Worm (Caenorhabditis elegans) whole organism, midembryonic: ENCODE data around the gene ech-1.1.
"Not testable (repeated sequence)": the region's sequence is repeated elsewhere in the genome, so short reads cannot be mapped to it uniquely, and the experiment has no call there.

Experiments
- T22C8.4 ChIP-seq: fragments of 200-800 bp; sonication (Bioruptor generic); IDR thresholded peaks from 2 replicates; pipeline ENCODE4 v1.3.6; 2022; ENCODE audit warnings: missing genetic modification characterization, missing compliant biosample characterization
- cog-1 ChIP-seq: sonication (generic microtip); optimal IDR thresholded peaks from 2 replicates; lab custom pipeline; 2016; ENCODE audit warnings: missing genetic modification characterization, missing compliant biosample characterization
- flt-1 ChIP-seq: fragments of 200-800 bp; sonication (Bioruptor generic); IDR thresholded peaks from 2 replicates; pipeline ENCODE4 v1.3.6; 2022; ENCODE audit warnings: missing genetic modification characterization, missing compliant biosample characterization
- klf-2 ChIP-seq: fragments of 200-800 bp; sonication (Bioruptor generic); conservative IDR thresholded peaks from 2 replicates; pipeline ENCODE4 v1.3.6; 2022; ENCODE audit warnings: missing genetic modification reagents, missing genetic modification characterization, missing compliant biosample characterization
- med-1 ChIP-seq: sonication (generic microtip); optimal IDR thresholded peaks from 2 replicates; lab custom pipeline; 2017; ENCODE audit warnings: missing genetic modification characterization, mild to moderate bottlenecking, missing compliant biosample characterization, antibody characterized with exemption, missing genetic modification reagents; ENCODE audit not compliant: insufficient read depth
- ref-1 ChIP-seq: fragments of 200-800 bp; sonication (Bioruptor generic); conservative IDR thresholded peaks from 2 replicates; pipeline ENCODE4 v1.3.6; 2022; ENCODE audit warnings: missing genetic modification reagents, missing genetic modification characterization, missing compliant biosample characterization
- tab-1 ChIP-seq: fragments of 200-800 bp; sonication (Bioruptor generic); IDR thresholded peaks from 2 replicates; pipeline ENCODE4 v1.3.6; 2022; ENCODE audit warnings: missing genetic modification characterization, missing compliant biosample characterization
- ztf-23 ChIP-seq: fragments of 200-800 bp; sonication (Bioruptor generic); IDR thresholded peaks from 2 replicates; pipeline ENCODE4 v1.3.6; 2022; ENCODE audit warnings: missing genetic modification reagents, missing genetic modification characterization, missing compliant biosample characterization
- ztf-29 ChIP-seq: fragments of 200-800 bp; sonication (Bioruptor generic); IDR thresholded peaks from 2 replicates; pipeline ENCODE4 v1.3.6; 2022; ENCODE audit warnings: missing genetic modification reagents, missing genetic modification characterization, missing compliant biosample characterization

The ech-1.1 gene

ce11 chrV:15332851-15333250 lies 28.5 kb downstream of the ech-1.1 start, which contains the start of gene srw-113:
Gene srw-113, plus strand, starts transcription at chrV:15333151.
- TF ChIP-seq cog-1 (tag; lab: Kevin White, UChicago), result no peak
- TF ChIP-seq ztf-23 (GFP tag; lab: Robert Waterston, UW), result no peak
- TF ChIP-seq T22C8.4 (GFP tag; lab: Robert Waterston, UW), result no peak
- no peak for TF ChIP-seq flt-1 (GFP tag; lab: Robert Waterston, UW)
- TF ChIP-seq klf-2, result no peak
- no peak for TF ChIP-seq ref-1 (GFP tag; lab: Robert Waterston, UW)
- TF ChIP-seq med-1 (GFP tag; lab: Kevin White, UChicago), result no peak

DNA sequence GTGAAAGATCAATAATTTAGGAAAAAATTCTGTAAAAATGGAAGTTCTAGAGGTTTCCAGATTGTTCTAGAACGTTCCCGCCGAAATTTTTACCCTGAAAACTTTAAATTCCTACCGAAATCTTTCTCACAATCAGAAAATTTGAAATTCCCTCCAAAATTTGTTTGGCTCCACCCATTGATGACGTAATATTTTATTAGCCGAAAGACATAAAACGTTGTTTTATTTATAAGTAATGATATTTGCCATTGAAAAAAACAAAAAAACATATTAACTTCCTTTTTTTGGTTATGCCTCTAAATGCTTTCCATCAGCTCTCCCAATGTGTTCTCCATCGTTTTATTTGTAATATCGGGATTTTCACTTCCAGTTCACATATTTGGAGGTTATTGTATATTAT lies 31.0 kb downstream of the ech-1.1 start, which contains the start of gene srh-295:
Gene srh-295 (plus strand): TSS at position 301 of the 400 bp plus-strand sequence.
- no peak for TF ChIP-seq med-1 (GFP tag; lab: Kevin White, UChicago)
- TF ChIP-seq tab-1 (GFP tag; lab: Robert Waterston, UW), result no peak
- no peak for TF ChIP-seq klf-2
- TF ChIP-seq ref-1 (GFP tag; lab: Robert Waterston, UW), result no peak
- no peak for TF ChIP-seq ztf-29 (GFP tag; lab: Robert Waterston, UW)
- no peak for TF ChIP-seq flt-1 (GFP tag; lab: Robert Waterston, UW)
- TF ChIP-seq T22C8.4 (GFP tag; lab: Robert Waterston, UW), result no peak
- no peak for TF ChIP-seq cog-1 (tag; lab: Kevin White, UChicago)
- TF ChIP-seq ztf-23 (GFP tag; lab: Robert Waterston, UW), result no peak

DNA sequence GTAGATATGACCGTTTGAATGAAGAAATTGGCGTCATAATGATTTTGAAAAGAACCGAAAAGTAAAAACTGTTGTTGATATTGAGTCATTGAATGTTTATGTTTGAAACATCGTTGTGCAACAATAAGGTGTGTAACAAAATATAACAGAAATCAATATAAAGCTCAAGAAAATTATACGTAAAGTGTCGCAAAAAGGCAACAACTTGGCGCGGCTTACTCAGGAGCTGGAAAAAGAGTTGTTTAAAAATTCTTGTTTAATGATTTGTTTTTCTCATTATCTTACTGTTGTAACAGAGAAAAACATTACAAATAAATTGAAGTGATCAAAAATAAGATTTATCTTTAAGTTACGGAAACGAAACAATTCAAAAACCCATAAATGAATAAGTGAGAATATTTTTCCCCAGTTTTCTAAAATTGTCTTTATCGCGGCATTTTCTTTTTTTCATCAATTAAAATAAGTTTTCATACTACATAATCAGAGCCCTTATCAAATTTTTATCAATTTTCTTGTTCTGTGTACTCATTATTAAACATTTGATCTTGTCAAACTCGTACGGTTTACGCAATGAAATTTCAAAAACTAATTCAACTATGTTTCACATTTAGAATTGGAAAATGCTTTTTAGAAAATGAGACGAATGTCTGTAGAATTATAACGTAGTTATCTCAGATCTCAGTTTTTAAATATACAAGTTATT lies 33.4 kb downstream of the ech-1.1 start, which contains the start of gene ZK1037.6:
Gene ZK1037.6 (minus strand): TSS at position 51 of the 703 bp plus-strand sequence.
- TF ChIP-seq ref-1 (GFP tag; lab: Robert Waterston, UW) (no peak), T22C8.4 (GFP tag; lab: Robert Waterston, UW) (no peak), ztf-29 (GFP tag; lab: Robert Waterston, UW) (no peak), tab-1 (GFP tag; lab: Robert Waterston, UW) (no peak)

ce11 chrV:15323417-15323816 lies 37.9 kb downstream of the ech-1.1 start:
- TF ChIP-seq klf-2 (no peak), T22C8.4 (GFP tag; lab: Robert Waterston, UW) (no peak), flt-1 (GFP tag; lab: Robert Waterston, UW) (no peak), ref-1 (GFP tag; lab: Robert Waterston, UW) (no peak), tab-1 (GFP tag; lab: Robert Waterston, UW) (no peak), ztf-29 (GFP tag; lab: Robert Waterston, UW) (no peak), med-1 (GFP tag; lab: Kevin White, UChicago) (no peak), cog-1 (tag; lab: Kevin White, UChicago) (no peak), ztf-23 (GFP tag; lab: Robert Waterston, UW) (no peak)

ce11 chrV:15322653-15323052 lies 38.7 kb downstream of the ech-1.1 start, which contains the start of gene nhr-247:
Gene nhr-247, plus strand, starts transcription at chrV:15322982.
- TF ChIP-seq ztf-29 (GFP tag; lab: Robert Waterston, UW); klf-2; tab-1 (GFP tag; lab: Robert Waterston, UW): not testable (repeated sequence)

DNA sequence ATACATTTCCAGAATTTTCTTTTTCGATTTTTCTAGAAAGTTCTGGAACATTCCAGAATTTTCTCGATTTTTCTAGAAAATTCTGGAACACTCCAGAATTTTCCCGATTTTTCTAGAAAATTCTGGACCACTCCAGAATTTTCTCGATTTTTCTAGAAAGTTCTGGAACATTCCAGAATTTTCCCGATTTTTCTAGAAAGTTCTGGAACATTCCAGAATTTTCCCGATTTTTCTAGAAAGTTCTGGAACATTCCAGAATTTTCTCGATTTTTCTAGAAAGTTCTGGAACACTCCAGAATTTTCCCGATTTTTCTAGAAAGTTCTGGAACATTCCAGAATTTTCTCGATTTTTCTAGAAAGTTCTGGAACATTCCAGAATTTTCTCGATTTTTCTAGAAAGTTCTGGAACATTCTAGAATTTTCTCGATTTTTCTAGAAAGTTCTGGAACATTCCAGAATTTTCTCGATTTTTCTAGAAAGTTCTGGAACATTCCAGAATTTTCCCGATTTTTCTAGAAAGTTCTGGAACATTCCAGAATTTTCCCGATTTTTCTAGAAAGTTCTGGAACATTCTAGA lies 40.5 kb downstream of the ech-1.1 start:
- TF ChIP-seq flt-1 (GFP tag; lab: Robert Waterston, UW), result peak; percentile 84

DNA sequence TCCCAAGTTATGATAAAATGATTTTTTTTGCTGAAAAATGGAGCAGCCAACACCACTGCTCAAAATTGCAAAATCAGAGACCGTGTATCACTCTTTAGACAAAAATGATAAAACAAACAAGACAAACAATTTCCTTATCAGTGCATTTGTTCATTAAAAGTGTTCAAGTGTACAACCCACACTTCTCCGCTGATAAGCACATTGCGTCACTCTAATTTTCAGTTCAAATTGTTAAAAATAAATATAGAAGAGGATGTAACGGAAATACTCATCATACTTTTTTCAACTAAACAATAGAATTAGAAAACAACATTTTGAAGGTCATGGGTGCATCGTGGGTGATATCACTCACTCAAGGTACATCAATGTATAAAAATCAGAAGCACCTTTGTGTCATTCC lies 42.7 kb downstream of the ech-1.1 start, which contains the start of gene nhr-291:
Gene nhr-291 (plus strand): TSS at position 324 of the 400 bp plus-strand sequence.
- TF ChIP-seq ref-1 (GFP tag; lab: Robert Waterston, UW) (no peak), cog-1 (tag; lab: Kevin White, UChicago) (no peak), ztf-29 (GFP tag; lab: Robert Waterston, UW) (no peak), klf-2 (no peak), ztf-23 (GFP tag; lab: Robert Waterston, UW) (no peak), T22C8.4 (GFP tag; lab: Robert Waterston, UW) (no peak), tab-1 (GFP tag; lab: Robert Waterston, UW) (no peak), med-1 (GFP tag; lab: Kevin White, UChicago) (no peak), flt-1 (GFP tag; lab: Robert Waterston, UW) (no peak)

DNA sequence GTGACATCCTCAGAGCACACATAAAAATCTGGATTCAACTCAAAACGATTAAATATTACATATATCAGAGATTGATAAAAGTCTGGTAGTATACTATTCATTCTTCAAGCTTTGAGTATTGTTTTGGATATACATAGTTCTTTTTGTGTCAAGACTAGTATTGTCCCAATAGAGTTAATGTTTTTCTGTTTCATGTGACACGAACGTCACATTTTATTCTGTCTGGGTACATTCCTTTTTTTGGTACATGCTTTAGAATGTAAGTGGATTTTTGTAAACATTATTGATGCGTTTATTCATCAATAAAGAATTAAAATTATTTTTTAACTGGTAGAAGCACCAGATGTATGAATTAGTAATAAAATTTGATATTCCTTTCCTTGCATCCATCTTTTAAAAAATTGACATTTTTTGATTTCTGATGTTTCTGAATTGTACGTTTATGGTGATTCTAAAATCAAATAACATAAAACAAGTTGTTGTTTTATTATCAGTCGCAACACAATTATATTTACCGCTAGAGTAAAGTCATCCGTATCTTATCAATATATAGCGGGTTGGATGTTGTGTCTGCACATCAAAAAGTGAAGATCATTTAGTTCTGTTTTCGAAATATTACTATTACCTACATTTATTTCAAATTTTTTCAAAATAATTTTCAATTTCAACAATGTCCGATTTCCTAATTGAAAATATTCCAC lies 45.3 kb downstream of the ech-1.1 start, which contains the start of the genes srt-22 and nhr-246:
Gene srt-22 (minus strand): TSS at position 101 of the 701 bp plus-strand sequence.
Gene nhr-246 (plus strand): TSS at position 651 of the 701 bp plus-strand sequence.
- TF ChIP-seq klf-2, result no peak
- no peak for TF ChIP-seq tab-1 (GFP tag; lab: Robert Waterston, UW)
- TF ChIP-seq T22C8.4 (GFP tag; lab: Robert Waterston, UW), result no peak
- no peak for TF ChIP-seq ztf-29 (GFP tag; lab: Robert Waterston, UW)
- no peak for TF ChIP-seq ref-1 (GFP tag; lab: Robert Waterston, UW)
- no peak for TF ChIP-seq flt-1 (GFP tag; lab: Robert Waterston, UW)
- TF ChIP-seq cog-1 (tag; lab: Kevin White, UChicago), result no peak
- TF ChIP-seq med-1 (GFP tag; lab: Kevin White, UChicago), result no peak
- no peak for TF ChIP-seq ztf-23 (GFP tag; lab: Robert Waterston, UW)

ce11 chrV:15313529-15313928 lies 47.8 kb downstream of the ech-1.1 start:
- TF ChIP-seq ref-1 (GFP tag; lab: Robert Waterston, UW) (no peak), ztf-29 (GFP tag; lab: Robert Waterston, UW) (no peak), flt-1 (GFP tag; lab: Robert Waterston, UW) (no peak), cog-1 (tag; lab: Kevin White, UChicago) (no peak), med-1 (GFP tag; lab: Kevin White, UChicago) (no peak), tab-1 (GFP tag; lab: Robert Waterston, UW) (no peak), T22C8.4 (GFP tag; lab: Robert Waterston, UW) (no peak), ztf-23 (GFP tag; lab: Robert Waterston, UW) (no peak), klf-2 (no peak)
